Fruit fly (Drosophila melanogaster): ENCODE measurements around the gene Atg8a.

Gene Atg8a

dm6 chrX:10775690-10776089, 7.6 kb upstream of the Atg8a start (continued):
- TF ChIP-seq CG31365 (tag; optimal IDR thresholded peaks at IDR 0.05) (no peak), ac (GFP tag; optimal IDR thresholded peaks at IDR 0.05) (no peak), cad (GFP tag; optimal IDR thresholded peaks at IDR 0.05) (no peak)

- TF ChIP-seq CG18262 (tag; optimal IDR thresholded peaks at IDR 0.05): no peak
- TF ChIP-seq sug (tag; optimal IDR thresholded peaks at IDR 0.05): peak; percentile 38
- no peak for TF ChIP-seq GATAe (GFP tag; conservative IDR thresholded peaks at IDR 0.05)
- 0 out of 4 replicates have a peak, but pooled peaks have one; percentile 44 for TF ChIP-seq chinmo (GFP tag; IDR thresholded peaks at IDR 0.05; ENCODE audit: partially characterized antibody)
- no peak for TF ChIP-seq gt (GFP tag; IDR thresholded peaks at IDR 0.05)
- TF ChIP-seq CG30431 (GFP tag; optimal IDR thresholded peaks at IDR 0.05): no peak
- TF ChIP-seq exex (tag; optimal IDR thresholded peaks at IDR 0.05): peak; percentile 87
- TF ChIP-seq B-H1 (GFP tag; IDR thresholded peaks at IDR 0.05): no peak
- peak; percentile 11 for TF ChIP-seq kah (GFP tag; optimal IDR thresholded peaks at IDR 0.05)
- peak; percentile 48 for TF ChIP-seq Med (GFP tag)
- no peak for TF ChIP-seq ab (GFP tag; optimal IDR thresholded peaks at IDR 0.05)
- TF ChIP-seq lola (GFP tag; optimal IDR thresholded peaks at IDR 0.05): no peak
- no peak for TF ChIP-seq stc (GFP tag; IDR thresholded peaks at IDR 0.05)
- TF ChIP-seq phol (tag; optimal IDR thresholded peaks at IDR 0.05): no peak
- no peak for TF ChIP-seq CG16863 (GFP tag; optimal IDR thresholded peaks at IDR 0.05)
- no peak for TF ChIP-seq CG15479 (GFP tag; optimal IDR thresholded peaks at IDR 0.05)
- no peak for TF ChIP-seq vnd (GFP tag; IDR thresholded peaks at IDR 0.05; ENCODE audit: partially characterized antibody)
- no peak for TF ChIP-seq CG15269 (tag; optimal IDR thresholded peaks at IDR 0.05)
- TF ChIP-seq mirr (GFP tag; optimal IDR thresholded peaks at IDR 0.05): peak; percentile 22
- TF ChIP-seq Atf6 (GFP tag; IDR thresholded peaks at IDR 0.05): no peak
- no peak for TF ChIP-seq sr (GFP tag; IDR thresholded peaks at IDR 0.05)
- TF ChIP-seq sd (tag; optimal IDR thresholded peaks at IDR 0.05): peak; percentile 53
- no peak for TF ChIP-seq bigmax (GFP tag; optimal IDR thresholded peaks at IDR 0.05)
- no peak for TF ChIP-seq Chrac-16 (GFP tag; optimal IDR thresholded peaks at IDR 0.05)
- TF ChIP-seq Pdp1 (GFP tag; optimal IDR thresholded peaks at IDR 0.05): peak in 1 of 2 experiments; percentile 57
- no peak for TF ChIP-seq CG15073 (GFP tag; optimal IDR thresholded peaks at IDR 0.05)
- no peak for TF ChIP-seq CG17829 (tag; optimal IDR thresholded peaks at IDR 0.05)
- TF ChIP-seq Dll (GFP tag; IDR thresholded peaks at IDR 0.05; ENCODE audit: partially characterized antibody): no peak
- TF ChIP-seq unc-4 (GFP tag; IDR thresholded peaks at IDR 0.05; ENCODE audit: partially characterized antibody): no peak
- TF ChIP-seq dati (GFP tag; IDR thresholded peaks at IDR 0.05): no peak
- peak; percentile 60 for TF ChIP-seq sens (GFP tag)
- no peak for TF ChIP-seq CG12155 (GFP tag; optimal IDR thresholded peaks at IDR 0.05)
- TF ChIP-seq nau (GFP tag; optimal IDR thresholded peaks at IDR 0.05): no peak
Measured at dm6 chrX:10774957-10775682, 7.0 kb upstream of the Atg8a start.

- TF ChIP-seq H15 (GFP tag; IDR thresholded peaks at IDR 0.05) (no peak), CG8089 (GFP tag; optimal IDR thresholded peaks at IDR 0.05) (no peak), CG11504 (tag; optimal IDR thresholded peaks at IDR 0.05) (no peak), aop (GFP tag; IDR thresholded peaks at IDR 0.05) (no peak), chm (GFP tag; IDR thresholded peaks at IDR 0.05) (0 out of 2 replicates have a peak, but pooled peaks have one; percentile 7), exex (tag; optimal IDR thresholded peaks at IDR 0.05) (peak; percentile 18), Asciz (GFP tag; optimal IDR thresholded peaks at IDR 0.05) (no peak), Elba2 (GFP tag; optimal IDR thresholded peaks at IDR 0.05) (no peak), lab (GFP tag; optimal IDR thresholded peaks at IDR 0.05) (peak; percentile 4), Hand (GFP tag; optimal IDR thresholded peaks at IDR 0.05) (no peak), wek (GFP tag; optimal IDR thresholded peaks at IDR 0.05) (peak; percentile 14), CG15696 (tag; optimal IDR thresholded peaks at IDR 0.05) (peak; percentile 33), Med (GFP tag) (peak; percentile 35), ase (GFP tag; IDR thresholded peaks at IDR 0.05) (no peak), amos (GFP tag; IDR thresholded peaks at IDR 0.05; ENCODE audit: partially characterized antibody) (no peak)
Measured at dm6 chrX:10773562-10773961, 5.4 kb upstream of the Atg8a start.
